Worm (Caenorhabditis elegans) whole organism, late embryonic: ENCODE data around the gene R10E11.9.

ENCODE experiments used
- C08G9.2 ChIP-seq: sonication (generic microtip); optimal IDR thresholded peaks from 2 replicates; lab custom pipeline; 2016; ENCODE audit warnings: mild to moderate bottlenecking, missing genetic modification characterization, moderate library complexity, missing compliant biosample characterization
- C38D4.7 ChIP-seq: fragments of 200-800 bp; sonication (Bioruptor generic); optimal IDR thresholded peaks from 2 replicates; lab custom pipeline; 2018; ENCODE audit warnings: mild to moderate bottlenecking, missing genetic modification characterization, moderate library complexity, missing compliant biosample characterization
- F13H6.1 ChIP-seq: sonication (generic microtip); optimal IDR thresholded peaks from 2 replicates; lab custom pipeline; 2016; ENCODE audit warnings: missing genetic modification characterization, missing compliant biosample characterization
- K02D7.2 ChIP-seq: sonication (generic microtip); optimal IDR thresholded peaks from 2 replicates; lab custom pipeline; 2017; ENCODE audit warnings: mild to moderate bottlenecking, missing genetic modification characterization, missing compliant biosample characterization
- T23F11.4 ChIP-seq: fragments of 200-800 bp; sonication (Bioruptor generic); optimal IDR thresholded peaks from 2 replicates; lab custom pipeline; 2018; ENCODE audit warnings: mild to moderate bottlenecking, missing genetic modification characterization, missing compliant biosample characterization
- ahr-1 ChIP-seq: sonication (generic microtip); optimal IDR thresholded peaks from 2 replicates; lab custom pipeline; 2016; ENCODE audit warnings: missing genetic modification characterization, missing compliant biosample characterization
- ama-1 ChIP-seq: fragments of 150-350 bp; optimal IDR thresholded peaks from 2 replicates; lab custom pipeline; 2014
- ceh-18 ChIP-seq: sonication (generic microtip); optimal IDR thresholded peaks from 2 replicates; lab custom pipeline; 2016; ENCODE audit warnings: missing genetic modification characterization, missing compliant biosample characterization
- ceh-19 ChIP-seq: fragments of 200-800 bp; sonication (Bioruptor generic); optimal IDR thresholded peaks from 2 replicates; lab custom pipeline; 2018; ENCODE audit warnings: mild to moderate bottlenecking, missing genetic modification characterization, missing compliant biosample characterization
- ceh-31 ChIP-seq: sonication (generic microtip); optimal IDR thresholded peaks from 2 replicates; lab custom pipeline; 2016; ENCODE audit warnings: missing genetic modification characterization, missing compliant biosample characterization
- ceh-34 ChIP-seq: sonication (generic microtip); optimal IDR thresholded peaks from 2 replicates; lab custom pipeline; 2016; ENCODE audit warnings: mild to moderate bottlenecking, missing genetic modification characterization, missing compliant biosample characterization
- ceh-45 ChIP-seq: fragments of 200-800 bp; sonication (Bioruptor generic); IDR thresholded peaks from 2 replicates; pipeline ENCODE4 v1.3.6; 2022; ENCODE audit warnings: missing genetic modification reagents, missing genetic modification characterization, missing compliant biosample characterization
- ceh-48 ChIP-seq: sonication (generic microtip); optimal IDR thresholded peaks from 2 replicates; lab custom pipeline; 2016; ENCODE audit warnings: missing genetic modification characterization, inconsistent platforms, missing compliant biosample characterization
- dmd-4 ChIP-seq: sonication (generic microtip); optimal IDR thresholded peaks from 2 replicates; lab custom pipeline; 2016; ENCODE audit warnings: borderline replicate concordance, missing genetic modification characterization, missing compliant biosample characterization
- dve-1 ChIP-seq: sonication (generic microtip); optimal IDR thresholded peaks from 2 replicates; lab custom pipeline; 2017; ENCODE audit warnings: antibody characterized with exemption, mild to moderate bottlenecking, missing genetic modification characterization, missing compliant biosample characterization
- elt-2 ChIP-seq: sonication (generic microtip); optimal IDR thresholded peaks from 2 replicates; lab custom pipeline; 2016; ENCODE audit warnings: missing genetic modification reagents, missing genetic modification characterization, missing compliant biosample characterization
- fax-1 ChIP-seq: sonication (generic microtip); optimal IDR thresholded peaks from 2 replicates; lab custom pipeline; 2016; ENCODE audit warnings: missing genotype, missing genetic modification characterization, missing compliant biosample characterization
- hlh-13 ChIP-seq: fragments of 200-800 bp; sonication (Bioruptor generic); optimal IDR thresholded peaks from 2 replicates; lab custom pipeline; 2018; ENCODE audit warnings: mild to moderate bottlenecking, missing genetic modification characterization, missing compliant biosample characterization
- hlh-15 ChIP-seq: sonication (generic microtip); optimal IDR thresholded peaks from 2 replicates; lab custom pipeline; 2016; ENCODE audit warnings: missing genetic modification characterization, missing compliant biosample characterization
- hlh-6 ChIP-seq: sonication (generic microtip); optimal IDR thresholded peaks from 2 replicates; lab custom pipeline; 2016; ENCODE audit warnings: missing genotype, missing genetic modification characterization, missing compliant biosample characterization
- hlh-8 ChIP-seq: sonication (generic microtip); optimal IDR thresholded peaks from 2 replicates; lab custom pipeline; 2016; ENCODE audit warnings: missing genotype, missing genetic modification characterization, missing compliant biosample characterization
- lim-6 ChIP-seq: sonication (generic microtip); optimal IDR thresholded peaks from 2 replicates; lab custom pipeline; 2016; ENCODE audit warnings: missing genetic modification characterization, missing compliant biosample characterization
- nhr-11 ChIP-seq: fragments of 150-350 bp; optimal IDR thresholded peaks from 2 replicates; lab custom pipeline; 2014; ENCODE audit warnings: missing biosample characterization, missing genetic modification characterization
- nhr-232 ChIP-seq: sonication (generic microtip); optimal IDR thresholded peaks from 2 replicates; lab custom pipeline; 2016; ENCODE audit warnings: missing genetic modification characterization, missing compliant biosample characterization
- npax-4 ChIP-seq: sonication (generic microtip); optimal IDR thresholded peaks from 2 replicates; lab custom pipeline; 2016; ENCODE audit warnings: missing genetic modification characterization, missing compliant biosample characterization
- pag-3 ChIP-seq: sonication (generic microtip); optimal IDR thresholded peaks from 2 replicates; lab custom pipeline; 2016; ENCODE audit warnings: missing compliant biosample characterization, missing genetic modification characterization, borderline replicate concordance
- pat-9 ChIP-seq: fragments of 200-800 bp; sonication (Bioruptor generic); optimal IDR thresholded peaks from 2 replicates; lab custom pipeline; 2018; ENCODE audit warnings: mild to moderate bottlenecking, missing genetic modification characterization, moderate library complexity, missing compliant biosample characterization
- pax-1 ChIP-seq: fragments of 150-350 bp; optimal IDR thresholded peaks from 2 replicates; lab custom pipeline; 2014; ENCODE audit warnings: missing biosample characterization, missing genetic modification characterization
- pha-2 ChIP-seq: sonication (generic microtip); optimal IDR thresholded peaks from 2 replicates; lab custom pipeline; 2017; ENCODE audit warnings: mild to moderate bottlenecking, missing genetic modification characterization, missing compliant biosample characterization
- pha-4 ChIP-seq: fragments of 150-350 bp; optimal IDR thresholded peaks from 2 replicates; lab custom pipeline; 2018; ENCODE audit warnings: missing biosample characterization, missing genetic modification reagents, missing genetic modification characterization
- pqm-1 ChIP-seq: sonication (generic microtip); optimal IDR thresholded peaks from 2 replicates; lab custom pipeline; 2016; ENCODE audit warnings: missing genetic modification characterization, missing compliant biosample characterization
- pros-1 ChIP-seq: fragments of 150-350 bp; optimal IDR thresholded peaks from 2 replicates; lab custom pipeline; 2014; ENCODE audit warnings: missing biosample characterization, missing genetic modification reagents, missing genetic modification characterization
- ref-2 ChIP-seq: sonication (generic microtip); optimal IDR thresholded peaks from 2 replicates; lab custom pipeline; 2016; ENCODE audit warnings: missing genetic modification characterization, missing compliant biosample characterization
- sdc-2 ChIP-seq: sonication (generic microtip); optimal IDR thresholded peaks from 2 replicates; lab custom pipeline; 2016; ENCODE audit warnings: missing genotype, missing genetic modification characterization, missing compliant biosample characterization
- syd-9 ChIP-seq: sonication (generic microtip); optimal IDR thresholded peaks from 2 replicates; lab custom pipeline; 2016; ENCODE audit warnings: mild to moderate bottlenecking, missing genetic modification characterization, moderate library complexity, missing compliant biosample characterization
- tbx-2 ChIP-seq: sonication (generic microtip); optimal IDR thresholded peaks from 2 replicates; lab custom pipeline; 2016; ENCODE audit warnings: missing genetic modification characterization, missing compliant biosample characterization
- ttx-3 ChIP-seq: sonication (generic microtip); optimal IDR thresholded peaks from 2 replicates; lab custom pipeline; 2016; ENCODE audit warnings: missing genetic modification reagents, missing genetic modification characterization, missing compliant biosample characterization
- unc-42 ChIP-seq: sonication (generic microtip); optimal IDR thresholded peaks from 2 replicates; lab custom pipeline; 2016; ENCODE audit warnings: missing genotype, missing genetic modification characterization, missing compliant biosample characterization
- unc-55 ChIP-seq: sonication (generic microtip); optimal IDR thresholded peaks from 2 replicates; lab custom pipeline; 2017; ENCODE audit warnings: missing biosample characterization, missing genetic modification reagents, missing genetic modification characterization
- unc-86 ChIP-seq: sonication (generic microtip); optimal IDR thresholded peaks from 2 replicates; lab custom pipeline; 2016; ENCODE audit warnings: missing genetic modification characterization, missing compliant biosample characterization
- zip-5 ChIP-seq: sonication (generic microtip); optimal IDR thresholded peaks from 2 replicates; lab custom pipeline; 2016; ENCODE audit warnings: missing genetic modification characterization, missing compliant biosample characterization
- ztf-16 ChIP-seq: sonication (generic microtip); optimal IDR thresholded peaks from 2 replicates; lab custom pipeline; 2017; ENCODE audit warnings: missing genetic modification characterization, missing compliant biosample characterization

The R10E11.9 gene

DNA sequence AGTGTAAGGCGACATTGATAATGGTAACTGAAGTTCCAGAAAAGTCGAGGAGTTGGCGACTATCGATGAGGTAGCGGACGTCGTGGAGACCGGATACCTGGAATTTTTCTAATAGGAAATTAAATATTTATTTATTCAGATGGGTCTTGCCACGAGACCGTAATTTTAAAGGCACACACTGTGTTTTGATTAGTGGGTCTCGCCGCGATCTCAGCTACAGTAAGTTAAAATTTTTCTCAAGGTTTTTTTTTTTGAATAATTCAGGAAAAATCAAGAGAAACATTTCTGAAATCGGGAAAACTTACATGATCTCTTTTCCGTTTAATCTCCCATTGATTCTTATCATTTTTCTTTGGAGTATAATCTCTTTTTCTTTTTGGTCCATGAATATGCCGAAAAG, 14.4 kb downstream of the R10E11.9 start:
- no peak for TF ChIP-seq ahr-1
- TF ChIP-seq hlh-8 = no peak
- TF ChIP-seq ceh-45 (GFP tag; lab: Robert Waterston, UW) = no peak
- no peak for TF ChIP-seq pat-9 (tag; lab: Kevin White, UChicago)
- TF ChIP-seq hlh-6 (tag; lab: Kevin White, UChicago) = no peak
- TF ChIP-seq dmd-4 = no peak
- TF ChIP-seq npax-4 = no peak
- TF ChIP-seq C38D4.7 (GFP tag; lab: Kevin White, UChicago) = no peak
- TF ChIP-seq pros-1 (tag; lab: Kevin White, UChicago) = no peak
- no peak for TF ChIP-seq hlh-13

ce11 chrIII:9776323-9776722, 17.1 kb downstream of the R10E11.9 start, which contains the start of gene usp-46:
Gene usp-46 (plus strand): TSS chrIII:9776623.
- TF ChIP-seq F13H6.1 (tag; lab: Kevin White, UChicago) (no peak), pax-1 (tag; lab: Kevin White, UChicago) (peak; percentile 43), ceh-18 (no peak), sdc-2 (tag; lab: Kevin White, UChicago) (no peak), ceh-31 (tag; lab: Kevin White, UChicago) (peak; percentile 16)

DNA sequence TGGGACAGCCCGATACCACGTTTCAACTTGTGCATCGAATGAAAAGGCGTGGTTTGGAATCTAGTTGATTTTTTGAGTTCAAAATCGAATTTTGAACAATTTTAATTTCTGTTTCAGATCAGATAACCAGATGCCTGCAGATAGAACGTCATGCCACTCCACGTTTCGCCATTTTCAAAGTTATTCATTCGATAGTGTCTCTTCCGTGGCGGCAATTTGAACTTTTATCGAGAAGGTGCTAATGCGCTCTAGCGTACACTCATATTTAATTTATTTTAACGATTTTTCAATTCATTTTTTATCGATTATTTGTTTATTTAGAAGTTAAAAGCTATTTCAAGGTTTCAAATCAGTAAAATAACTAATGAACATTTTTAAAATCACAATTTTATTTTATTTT, 17.5 kb downstream of the R10E11.9 start:
- TF ChIP-seq hlh-15 (tag; lab: Kevin White, UChicago) (no peak), unc-86 (tag; lab: Kevin White, UChicago) (no peak), ceh-19 (no peak), tbx-2 (no peak), ama-1 (lab: Kevin White, UChicago) (no peak), T23F11.4 (GFP tag; lab: Kevin White, UChicago) (no peak), lim-6 (tag; lab: Kevin White, UChicago) (no peak), C08G9.2 (tag; lab: Kevin White, UChicago) (no peak), pha-2 (tag; lab: Kevin White, UChicago) (no peak), zip-5 (tag; lab: Kevin White, UChicago) (no peak), sdc-2 (tag; lab: Kevin White, UChicago) (no peak)

ce11 chrIII:9772394-9772793, 21.0 kb downstream of the R10E11.9 start:
- no peak for TF ChIP-seq nhr-232 (tag; lab: Kevin White, UChicago)
- no peak for TF ChIP-seq nhr-11 (tag; lab: Kevin White, UChicago)
- no peak for TF ChIP-seq pag-3 (tag; lab: Kevin White, UChicago)
- TF ChIP-seq K02D7.2 (tag; lab: Kevin White, UChicago) = no peak
- TF ChIP-seq ceh-48 (tag; lab: Kevin White, UChicago) = no peak
- no peak for TF ChIP-seq ztf-16 (tag; lab: Kevin White, UChicago)
- no peak for TF ChIP-seq unc-86 (tag; lab: Kevin White, UChicago)
- TF ChIP-seq fax-1 (tag; lab: Kevin White, UChicago) = no peak
- TF ChIP-seq elt-2 (tag; lab: Kevin White, UChicago) = no peak
- no peak for TF ChIP-seq zip-5 (tag; lab: Kevin White, UChicago)
- TF ChIP-seq pros-1 (tag; lab: Kevin White, UChicago) = no peak
- TF ChIP-seq C08G9.2 (tag; lab: Kevin White, UChicago) = no peak
- TF ChIP-seq ttx-3 (tag; lab: Kevin White, UChicago) = no peak
- no peak for TF ChIP-seq pqm-1
- TF ChIP-seq syd-9 = no peak
- no peak for TF ChIP-seq ceh-19

DNA sequence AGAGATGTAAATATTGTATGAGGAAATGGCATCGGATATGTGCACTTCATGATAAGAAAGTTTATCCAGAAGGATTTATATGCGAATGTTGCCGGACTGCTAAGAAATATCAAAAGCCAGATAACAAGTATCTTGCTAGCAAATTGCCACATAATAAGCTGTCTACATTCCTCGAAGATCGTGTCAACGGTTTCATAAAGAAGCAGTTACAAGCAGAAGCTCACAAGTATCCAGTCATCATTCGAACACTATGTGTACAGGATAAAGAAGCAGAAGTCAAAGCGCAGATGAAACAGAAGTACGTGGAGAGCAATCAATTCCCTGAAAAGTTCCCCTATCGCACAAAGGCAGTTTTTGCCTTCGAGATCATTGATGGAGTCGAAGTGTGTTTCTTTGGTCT, 22.9 kb downstream of the R10E11.9 start:
- TF ChIP-seq pros-1 (tag; lab: Kevin White, UChicago) = no peak
- TF ChIP-seq dve-1 = no peak
- no peak for TF ChIP-seq unc-55 (GFP tag; lab: Kevin White, UChicago)
- no peak for TF ChIP-seq nhr-232 (tag; lab: Kevin White, UChicago)
- no peak for TF ChIP-seq ref-2
- TF ChIP-seq ceh-34 = no peak
- no peak for TF ChIP-seq pha-4 (tag; lab: Kevin White, UChicago)
- no peak for TF ChIP-seq unc-42 (tag; lab: Kevin White, UChicago)
- TF ChIP-seq fax-1 (tag; lab: Kevin White, UChicago) = no peak
